Worm (Caenorhabditis elegans) whole organism, early embryonic: Measurements from ENCODE around the gene max-2.

Experiments
- B0310.2 ChIP-seq: sonication (generic microtip); optimal IDR thresholded peaks from 2 replicates; lab custom pipeline; 2016; ENCODE audit warnings: mild to moderate bottlenecking, missing genetic modification characterization, missing compliant biosample characterization
- F13C5.2 ChIP-seq: sonication (generic microtip); optimal IDR thresholded peaks from 2 replicates; lab custom pipeline; 2017; ENCODE audit warnings: mild to moderate bottlenecking, missing genetic modification characterization, inconsistent platforms, missing compliant biosample characterization
- aly-1 ChIP-seq: sonication (generic microtip); optimal IDR thresholded peaks from 2 replicates; lab custom pipeline; 2016; ENCODE audit warnings: missing genetic modification characterization, missing compliant biosample characterization
- ama-1 ChIP-seq: fragments of 150-350 bp; optimal IDR thresholded peaks from 2 replicates; lab custom pipeline; 2014
- flt-1 ChIP-seq: fragments of 200-800 bp; sonication (Bioruptor generic); IDR thresholded peaks from 2 replicates; pipeline ENCODE4 v1.3.6; 2022; ENCODE audit warnings: missing genetic modification characterization, missing compliant biosample characterization
- pes-1 ChIP-seq: fragments of 200-800 bp; sonication (Bioruptor generic); IDR thresholded peaks from 2 replicates; pipeline ENCODE4 v1.3.6; 2022; ENCODE audit warnings: missing genetic modification reagents, missing genetic modification characterization, missing compliant biosample characterization
- tbx-37 ChIP-seq: fragments of 200-800 bp; sonication (Bioruptor generic); conservative IDR thresholded peaks from 2 replicates; pipeline ENCODE4 v1.3.6; 2022; ENCODE audit warnings: missing genetic modification reagents, missing genetic modification characterization, missing compliant biosample characterization
- tra-4 ChIP-seq: sonication (generic microtip); optimal IDR thresholded peaks from 2 replicates; lab custom pipeline; 2017; ENCODE audit warnings: missing genetic modification characterization, missing compliant biosample characterization

ce11 chrII:13073102-13073501 is 47.5 kb upstream of the max-2 start, which contains the start of gene F42G4.5:
- TF ChIP-seq tra-4 (tag; lab: Kevin White, UChicago) (no peak), B0310.2 (tag; lab: Kevin White, UChicago) (no peak), aly-1 (tag; lab: Kevin White, UChicago) (no peak), F13C5.2 (tag; lab: Kevin White, UChicago) (no peak), flt-1 (GFP tag; lab: Robert Waterston, UW) (no peak), pes-1 (no peak), tbx-37 (GFP tag; lab: Robert Waterston, UW) (no peak), ama-1 (lab: Kevin White, UChicago) (no peak)
